Fruit fly (Drosophila melanogaster) whole organism, prepupa: Measurements from ENCODE around the gene yata.

Experiments used
- CG3032 ChIP-seq: fragments of 200-800 bp; optimal IDR thresholded peaks from 2 replicates; lab custom pipeline; 2019; ENCODE audit warnings: missing biosample characterization, mild to moderate bottlenecking, missing genetic modification characterization, moderate library complexity
- Hr39 ChIP-seq: fragments of 200-800 bp; sonication (Bioruptor generic); optimal IDR thresholded peaks from 2 replicates; lab custom pipeline; 2016; ENCODE audit warnings: missing biosample characterization, missing genetic modification characterization
- eg ChIP-seq: fragments of 200-800 bp; sonication (Bioruptor generic); IDR thresholded peaks from 3 replicates; pipeline ENCODE4 v1.3.6; 2022; ENCODE audit warnings: missing biosample characterization, missing genetic modification characterization

dm6 chr3R:29714314-29714713, 34.7 kb upstream of the yata start, which contains the start of gene Obp99d:
- no peak for TF ChIP-seq eg (GFP tag; lab: Robert Waterston, UW)
- no peak for TF ChIP-seq Hr39 (GFP tag; lab: Kevin White, UChicago)
- no peak for TF ChIP-seq CG3032 (tag; lab: Kevin White, UChicago)
